Fruit fly (Drosophila melanogaster): ENCODE results near the gene Ptp4E.

The Ptp4E gene

dm6 chrX:4965673-4966072 is 26.7 kb downstream of the Ptp4E start (continued):
- TF ChIP-seq Lpt (GFP tag; optimal IDR thresholded peaks at IDR 0.05) (peak; percentile 21), CG31627 (GFP tag; optimal IDR thresholded peaks at IDR 0.05) (no peak), CG8119 (GFP tag; IDR thresholded peaks at IDR 0.05) (peak; percentile 82), acj6 (GFP tag; optimal IDR thresholded peaks at IDR 0.05) (peak; percentile 11), Sox14 (GFP tag; optimal IDR thresholded peaks at IDR 0.05) (peak; percentile 22), CG6792 (GFP tag; optimal IDR thresholded peaks at IDR 0.05) (no peak), CG3032 (tag; optimal IDR thresholded peaks at IDR 0.05) (no peak), Hr38 (GFP tag; optimal IDR thresholded peaks at IDR 0.05) (no peak), vri (GFP tag; optimal IDR thresholded peaks at IDR 0.05) (no peak), dsx (GFP tag; optimal IDR thresholded peaks at IDR 0.05; ENCODE audit: poor library complexity, severe bottlenecking) (peak; percentile 77), fd85E (GFP tag; optimal IDR thresholded peaks at IDR 0.05) (no peak), salr (GFP tag; optimal IDR thresholded peaks at IDR 0.05) (peak in 1 of 2 experiments; percentile 42), Sox102F (GFP tag; optimal IDR thresholded peaks at IDR 0.05) (no peak), Eip75B (GFP tag; optimal IDR thresholded peaks at IDR 0.05) (peak; percentile 52), dac (GFP tag; optimal IDR thresholded peaks at IDR 0.05) (peak; percentile 52), topi (GFP tag; optimal IDR thresholded peaks at IDR 0.05) (no peak), pdm3 (GFP tag; optimal IDR thresholded peaks at IDR 0.05) (peak; percentile 29), CG16779 (tag; optimal IDR thresholded peaks at IDR 0.05) (peak; percentile 26), esn (GFP tag; optimal IDR thresholded peaks at IDR 0.05) (peak; percentile 0), CG6276 (GFP tag; optimal IDR thresholded peaks at IDR 0.05) (peak; percentile 11), fkh (GFP tag; optimal IDR thresholded peaks at IDR 0.05) (no peak)

dm6 chrX:4969926-4970325 is 31.0 kb downstream of the Ptp4E start:
- TF ChIP-seq CG16779 (tag; optimal IDR thresholded peaks at IDR 0.05) (peak; percentile 30), eg (GFP tag; IDR thresholded peaks at IDR 0.05) (peak; percentile 86), Ets96B (tag; optimal IDR thresholded peaks at IDR 0.05) (peak; percentile 40), CG9139 (GFP tag; optimal IDR thresholded peaks at IDR 0.05) (peak; percentile 2), net (GFP tag; optimal IDR thresholded peaks at IDR 0.05) (peak; percentile 72), CG31627 (GFP tag; optimal IDR thresholded peaks at IDR 0.05) (peak; percentile 28), CG10669 (GFP tag; optimal IDR thresholded peaks at IDR 0.05) (peak; percentile 31), CG11762 (GFP tag; optimal IDR thresholded peaks at IDR 0.05; ENCODE audit: insufficient read depth) (peak; percentile 38), Sox15 (GFP tag; optimal IDR thresholded peaks at IDR 0.05) (no peak), fkh (GFP tag; optimal IDR thresholded peaks at IDR 0.05) (no peak), CG8119 (GFP tag; IDR thresholded peaks at IDR 0.05) (peak; percentile 91), pdm3 (GFP tag; optimal IDR thresholded peaks at IDR 0.05) (peak; percentile 72), svp (GFP tag) (peak; percentile 76), acj6 (GFP tag; optimal IDR thresholded peaks at IDR 0.05) (peak; percentile 51), CG8632 (GFP tag; optimal IDR thresholded peaks at IDR 0.05) (peak; percentile 14), cyc (GFP tag; optimal IDR thresholded peaks at IDR 0.05) (peak; percentile 35), Sox102F (GFP tag; optimal IDR thresholded peaks at IDR 0.05) (peak; percentile 44), salr (GFP tag; optimal IDR thresholded peaks at IDR 0.05) (peak in 1 of 2 experiments; percentile 56), CG1621 (tag; optimal IDR thresholded peaks at IDR 0.05) (peak; percentile 43), CG6792 (GFP tag; optimal IDR thresholded peaks at IDR 0.05) (peak; percentile 65), Eip93F (GFP tag; optimal IDR thresholded peaks at IDR 0.05) (no peak), vri (GFP tag; optimal IDR thresholded peaks at IDR 0.05) (no peak), Sox14 (GFP tag; optimal IDR thresholded peaks at IDR 0.05) (peak; percentile 50), Lpt (GFP tag; optimal IDR thresholded peaks at IDR 0.05) (peak; percentile 85), achi (GFP tag; optimal IDR thresholded peaks at IDR 0.05) (peak; percentile 68), CG4318 (GFP tag; optimal IDR thresholded peaks at IDR 0.05) (peak; percentile 75), Ets21C (GFP tag; optimal IDR thresholded peaks at IDR 0.05) (no peak), Smox (GFP tag; optimal IDR thresholded peaks at IDR 0.05) (peak; percentile 13), CG8319 (GFP tag; optimal IDR thresholded peaks at IDR 0.05) (no peak), OdsH (GFP tag; optimal IDR thresholded peaks at IDR 0.05) (peak; percentile 69), spab (GFP tag; optimal IDR thresholded peaks at IDR 0.05) (peak; percentile 28), CG11294 (GFP tag; IDR thresholded peaks at IDR 0.05) (peak; percentile 60), Gug (GFP tag; IDR thresholded peaks at IDR 0.05) (peak; percentile 81), CG6276 (GFP tag; optimal IDR thresholded peaks at IDR 0.05) (peak; percentile 78), Eip78C (GFP tag) (peak; percentile 91), CG3919 (GFP tag; optimal IDR thresholded peaks at IDR 0.05) (peak; percentile 70), CG6854 (GFP tag; optimal IDR thresholded peaks at IDR 0.05) (no peak), CG3032 (tag; optimal IDR thresholded peaks at IDR 0.05) (peak; percentile 9), CG7368 (GFP tag; optimal IDR thresholded peaks at IDR 0.05) (peak; percentile 49), Hr4 (GFP tag; optimal IDR thresholded peaks at IDR 0.05) (peak; percentile 87), ss (GFP tag; optimal IDR thresholded peaks at IDR 0.05) (no peak)
